Fruit fly (Drosophila melanogaster): Measurements from ENCODE around the gene CG31269.

CG31269 gene

DNA sequence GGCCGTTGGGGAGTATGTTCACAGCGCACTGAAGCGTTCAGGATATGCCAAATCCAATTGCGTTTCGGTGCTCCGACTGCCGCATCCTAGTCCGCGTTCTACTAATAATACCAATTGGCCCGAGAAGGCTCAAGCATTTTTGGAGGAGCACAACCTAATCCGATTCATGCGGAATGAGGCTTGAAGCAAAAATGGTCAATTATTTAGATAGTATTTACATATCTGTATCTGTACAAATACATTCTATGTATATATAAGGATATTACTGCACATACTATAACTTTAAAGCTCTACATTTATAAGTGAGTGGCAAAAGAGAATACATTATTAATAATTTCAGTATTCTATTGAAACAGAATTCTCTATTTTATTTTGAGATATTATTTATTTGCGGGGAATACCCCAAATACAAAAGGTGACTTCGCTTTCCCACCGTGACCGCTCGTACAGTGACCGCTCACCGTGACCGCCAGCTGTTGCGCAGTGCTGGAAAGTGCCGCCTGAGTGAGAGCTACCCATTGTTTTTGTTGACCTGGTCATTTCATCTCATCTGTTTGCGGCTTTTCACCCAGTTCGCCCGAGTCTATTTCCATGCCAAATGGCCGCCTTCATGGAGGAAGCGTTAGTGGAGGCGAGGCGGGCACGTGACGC lies 24.6 kb downstream of the CG31269 start, which contains the start of gene CG5292 (continued):
- TF ChIP-seq zfh2 (GFP tag; optimal IDR thresholded peaks at IDR 0.05) (peak; percentile 49), ewg (GFP tag; optimal IDR thresholded peaks at IDR 0.05) (peak; percentile 16), Xbp1 (GFP tag; optimal IDR thresholded peaks at IDR 0.05) (peak; percentile 64), sr (GFP tag; IDR thresholded peaks at IDR 0.05) (no peak; the same call in 2 of the 3 replicates), CG6654 (GFP tag; optimal IDR thresholded peaks at IDR 0.05) (no peak), CG12155 (GFP tag; optimal IDR thresholded peaks at IDR 0.05) (peak; percentile 34), CG32767 (GFP tag; IDR thresholded peaks at IDR 0.05) (0 out of 2 replicates have a peak, but pooled peaks have one; percentile 19), Pdp1 (GFP tag; optimal IDR thresholded peaks at IDR 0.05) (peak in 1 of 2 experiments; percentile 28), Eip74EF (GFP tag; optimal IDR thresholded peaks at IDR 0.05) (no peak), Ets65A (GFP tag) (peak; percentile 94), Adf1 (GFP tag; IDR thresholded peaks at IDR 0.05) (peak; percentile 35; the same call in 1 of the 2 replicates), scrt (GFP tag; optimal IDR thresholded peaks at IDR 0.05) (peak; percentile 61), aop (GFP tag; IDR thresholded peaks at IDR 0.05) (no peak), ATbp (GFP tag; optimal IDR thresholded peaks at IDR 0.05) (peak; percentile 8), trem (tag; optimal IDR thresholded peaks at IDR 0.05) (peak; percentile 39), CG17361 (GFP tag; IDR thresholded peaks at IDR 0.05) (no peak; the same call in 2 of the 3 replicates), E2f2 (GFP tag; IDR thresholded peaks at IDR 0.05) (peak; percentile 65), Doc3 (GFP tag; IDR thresholded peaks at IDR 0.05; ENCODE audit: partially characterized antibody) (peak; percentile 39; the same call in 1 of the 3 replicates), CG16813 (GFP tag; IDR thresholded peaks at IDR 0.05; ENCODE audit: partially characterized antibody) (peak; percentile 45; the same call in 1 of the 3 replicates), CG34376 (GFP tag; optimal IDR thresholded peaks at IDR 0.05) (peak; percentile 23), trh (GFP tag; optimal IDR thresholded peaks at IDR 0.05) (peak; percentile 21), prd (optimal IDR thresholded peaks at IDR 0.05) (no peak), prd (GFP tag; IDR thresholded peaks at IDR 0.05) (peak; percentile 68), CG14667 (GFP tag; IDR thresholded peaks at IDR 0.05) (no peak), zfh1 (GFP tag; IDR thresholded peaks at IDR 0.05) (peak; percentile 65; the same call in 2 of the 3 replicates), Antp (GFP tag; optimal IDR thresholded peaks at IDR 0.05) (peak; percentile 35), CG11247 (GFP tag; IDR thresholded peaks at IDR 0.05) (peak; percentile 47; the same call in 1 of the 2 replicates), CG16863 (GFP tag; optimal IDR thresholded peaks at IDR 0.05) (no peak), pros (GFP tag; optimal IDR thresholded peaks at IDR 0.05) (no peak), D19A (tag; optimal IDR thresholded peaks at IDR 0.05) (no peak), cwo (GFP tag; optimal IDR thresholded peaks at IDR 0.05) (peak; percentile 9), stwl (tag; optimal IDR thresholded peaks at IDR 0.05) (peak; percentile 80), HLHmδ (GFP tag; optimal IDR thresholded peaks at IDR 0.05) (no peak), ind (GFP tag; optimal IDR thresholded peaks at IDR 0.05) (peak; percentile 31), CG32772 (GFP tag; IDR thresholded peaks at IDR 0.05) (0 out of 2 replicates have a peak, but pooled peaks have one; percentile 10), dpn (GFP tag; optimal IDR thresholded peaks at IDR 0.05) (peak; percentile 42 to 67), Blimp-1 (GFP tag; optimal IDR thresholded peaks at IDR 0.05) (no peak), wek (GFP tag; optimal IDR thresholded peaks at IDR 0.05) (peak; percentile 99), Dad (GFP tag; optimal IDR thresholded peaks at IDR 0.05) (peak; percentile 19), ap (GFP tag; IDR thresholded peaks at IDR 0.05) (no peak), CG18619 (GFP tag; optimal IDR thresholded peaks at IDR 0.05) (peak; percentile 23), tio (GFP tag; optimal IDR thresholded peaks at IDR 0.05) (no peak), Hr78 (GFP tag; optimal IDR thresholded peaks at IDR 0.05) (no peak), crp (GFP tag; optimal IDR thresholded peaks at IDR 0.05) (peak; percentile 89 to 98), chm (GFP tag; IDR thresholded peaks at IDR 0.05) (0 out of 2 replicates have a peak, but pooled peaks have one; percentile 8), sisA (GFP tag; IDR thresholded peaks at IDR 0.05) (peak; percentile 23; the same call in 1 of the 2 replicates), lola (GFP tag; optimal IDR thresholded peaks at IDR 0.05) (no peak), CG17186 (GFP tag; optimal IDR thresholded peaks at IDR 0.05) (peak; percentile 13)

Measured in whole organism, embryonic.